Worm (Caenorhabditis elegans) whole organism, L4 larva: ENCODE results near the gene F42F12.4.

Experiments
- Y75B8A.6 ChIP-seq: fragments of 200-800 bp; sonication (Bioruptor generic); IDR thresholded peaks from 2 replicates; pipeline ENCODE4 v1.3.6; 2022; ENCODE audit warnings: missing genetic modification reagents, missing genetic modification characterization, missing compliant biosample characterization
- ceh-32 ChIP-seq: sonication (generic microtip); optimal IDR thresholded peaks from 2 replicates; lab custom pipeline; 2016; ENCODE audit warnings: mild to moderate bottlenecking, missing genetic modification characterization, missing compliant biosample characterization; ENCODE audit not compliant: poor library complexity
- dpl-1 ChIP-seq: fragments of 150-350 bp; optimal IDR thresholded peaks from 2 replicates; lab custom pipeline; 2014; ENCODE audit warnings: missing biosample characterization, missing genetic modification reagents, missing genetic modification characterization
- fos-1 ChIP-seq: fragments of 150-350 bp; optimal IDR thresholded peaks from 2 replicates; lab custom pipeline; 2014; ENCODE audit warnings: missing biosample characterization, missing genetic modification characterization
- madf-5 ChIP-seq, 2 experiments: fragments of 200-800 bp; sonication (Bioruptor generic); IDR thresholded peaks; 2 replicates each; pipeline ENCODE4 v1.3.6; 2022; ENCODE audit warnings: missing compliant biosample characterization in 2 of 2, missing genetic modification characterization in 2 of 2
- mxl-3 ChIP-seq: fragments of 200-800 bp; sonication (Bioruptor generic); optimal IDR thresholded peaks from 2 replicates; lab custom pipeline; 2018; ENCODE audit warnings: mild to moderate bottlenecking, missing genetic modification characterization, missing compliant biosample characterization
- nhr-10 ChIP-seq: fragments of 150-350 bp; optimal IDR thresholded peaks from 2 replicates; lab custom pipeline; 2014; ENCODE audit warnings: missing biosample characterization, missing genetic modification characterization
- saeg-2 ChIP-seq: fragments of 200-800 bp; sonication (Bioruptor generic); IDR thresholded peaks from 2 replicates; pipeline ENCODE4 v1.3.6; 2022; ENCODE audit warnings: missing genetic modification reagents, missing genetic modification characterization, missing compliant biosample characterization
- skn-1 ChIP-seq: fragments of 150-350 bp; optimal IDR thresholded peaks from 2 replicates; lab custom pipeline; 2014; ENCODE audit warnings: missing biosample characterization, missing genetic modification characterization
- unc-62 ChIP-seq, 3 experiments: fragments of 150-350 bp in 1 of 3; sonication (generic microtip); optimal IDR thresholded peaks in 2 of 3; peaks in 1 of 3; 1 replicate in 1 of 3; 2 replicates in 2 of 3; lab custom pipeline; 2014 to 2017; ENCODE audit warnings: missing biosample characterization in 3 of 3, missing genetic modification characterization in 3 of 3, missing genetic modification reagents in 3 of 3, missing genotype in 1 of 3
- ztf-11 ChIP-seq: fragments of 150-350 bp; optimal IDR thresholded peaks from 2 replicates; lab custom pipeline; 2014; ENCODE audit warnings: missing biosample characterization, missing genetic modification characterization

DNA sequence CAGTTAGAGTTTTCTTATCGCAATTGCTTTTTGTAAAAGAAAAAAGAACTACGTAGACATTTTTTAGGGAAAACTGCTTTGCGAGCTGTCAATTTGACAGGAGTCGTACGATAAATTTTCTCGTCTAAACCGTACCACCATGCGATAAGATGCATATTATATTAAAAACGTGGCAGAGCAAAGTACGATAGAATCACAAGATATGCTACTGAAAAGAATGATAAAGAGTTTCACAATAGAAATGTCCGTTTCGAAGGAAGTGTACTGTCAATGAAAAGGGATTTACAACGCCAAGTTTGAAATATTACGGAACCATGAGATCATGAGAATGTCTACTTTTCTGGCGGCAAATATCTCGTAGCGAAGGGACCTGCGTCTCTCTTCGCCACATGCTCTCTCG is 12.1 kb upstream of the F42F12.4 start, which contains the start of gene F19H6.5:
- TF ChIP-seq ztf-11 (no peak), Y75B8A.6 (GFP tag; lab: Robert Waterston, UW) (no peak), ceh-32 (no peak), unc-62 (GFP tag; optimal IDR thresholded peaks at IDR 0.05 in 1 of 2; lab: Kevin White, UChicago) (no peak), unc-62 (tag; optimal IDR thresholded peaks at IDR 0.05; lab: Kevin White, UChicago) (no peak), skn-1 (tag; lab: Kevin White, UChicago) (no peak), dpl-1 (no peak), fos-1 (no peak), nhr-10 (tag; lab: Kevin White, UChicago) (no peak), mxl-3 (GFP tag; lab: Kevin White, UChicago) (no peak), madf-5 (GFP tag; IDR thresholded peaks at IDR 0.05; lab: Robert Waterston, UW) (no peak), saeg-2 (GFP tag; lab: Robert Waterston, UW) (no peak)
